Fruit fly (Drosophila melanogaster) whole organism: Measurements from ENCODE around the gene CG31635.

Source experiments
- CG8478 ChIP-seq: fragments of >200 bp; optimal IDR thresholded peaks from 2 replicates; lab custom pipeline; 2018; ENCODE audit warnings: inconsistent platforms
- Dll ChIP-seq: fragments of >200 bp; optimal IDR thresholded peaks from 2 replicates; lab custom pipeline; 2017
- EcR ChIP-seq, 2 experiments: fragments of >200 bp; optimal IDR thresholded peaks; 2 replicates each; lab custom pipeline; 2017; ENCODE audit warnings: missing biosample characterization in 2 of 2, missing genetic modification characterization in 2 of 2, missing genetic modification reagents in 2 of 2
- pan ChIP-seq: fragments of >200 bp; optimal IDR thresholded peaks from 2 replicates; lab custom pipeline; 2017
- psq ChIP-seq: fragments of >200 bp; optimal IDR thresholded peaks from 2 replicates; lab custom pipeline; 2017
- usp ChIP-seq: fragments of >200 bp; optimal IDR thresholded peaks from 2 replicates; lab custom pipeline; 2017; ENCODE audit warnings: missing biosample characterization, missing genetic modification characterization, mixed read lengths

The CG31635 gene

dm6 chr2L:6649085-6649754 lies at the start of gene CG31635, which contains the start of gene Tango1:
Gene CG31635, minus strand, starts transcription at chr2L:6649114.
Gene Tango1, plus strand, starts transcription at chr2L:6649388.
- no peak for TF ChIP-seq EcR (GFP tag; optimal IDR thresholded peaks at IDR 0.05; lab: Kevin White, UChicago)
- TF ChIP-seq Dll (lab: Kevin White, UChicago): no peak

DNA sequence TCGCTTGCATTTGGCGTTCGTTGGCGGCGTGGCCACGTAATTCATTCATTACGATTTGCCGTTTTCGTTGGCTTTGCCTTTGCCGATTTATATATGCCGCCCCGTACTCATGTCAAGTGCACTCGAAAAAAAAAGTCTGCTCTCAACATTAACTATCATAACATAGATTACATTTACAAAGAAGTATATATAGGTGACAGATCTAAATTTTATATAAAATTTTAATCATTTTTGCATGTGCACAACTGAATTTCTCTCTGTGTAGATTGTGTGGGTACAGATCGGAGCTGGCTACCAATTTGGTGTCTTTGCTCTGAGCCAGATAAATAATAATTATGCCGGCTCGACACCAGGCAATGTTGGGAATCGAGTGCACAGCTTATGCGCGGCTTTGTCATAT lies 49.5 kb upstream of the CG31635 start:
- TF ChIP-seq Dll (lab: Kevin White, UChicago): no peak
- TF ChIP-seq usp: no peak
- TF ChIP-seq pan (lab: Kevin White, UChicago): no peak
- TF ChIP-seq psq (lab: Kevin White, UChicago): no peak
- TF ChIP-seq CG8478 (lab: Kevin White, UChicago): no peak
- no peak for TF ChIP-seq EcR (GFP tag; optimal IDR thresholded peaks at IDR 0.05; lab: Kevin White, UChicago)

- TF ChIP-seq usp: no peak
- TF ChIP-seq pan (lab: Kevin White, UChicago): no peak
- no peak for TF ChIP-seq CG8478 (lab: Kevin White, UChicago)
- no peak for TF ChIP-seq Dll (lab: Kevin White, UChicago)
- TF ChIP-seq EcR (GFP tag; optimal IDR thresholded peaks at IDR 0.05; lab: Kevin White, UChicago): no peak
- no peak for TF ChIP-seq psq (lab: Kevin White, UChicago)
Observed at dm6 chr2L:6696229-6696628, 47.3 kb upstream of the CG31635 start.

- TF ChIP-seq usp: no peak
- no peak for TF ChIP-seq pan (lab: Kevin White, UChicago)
- no peak for TF ChIP-seq CG8478 (lab: Kevin White, UChicago)
- no peak for TF ChIP-seq Dll (lab: Kevin White, UChicago)
- TF ChIP-seq EcR (GFP tag; optimal IDR thresholded peaks at IDR 0.05; lab: Kevin White, UChicago): no peak
- no peak for TF ChIP-seq psq (lab: Kevin White, UChicago)
Observed at dm6 chr2L:6693794-6694254, 44.9 kb upstream of the CG31635 start.

DNA sequence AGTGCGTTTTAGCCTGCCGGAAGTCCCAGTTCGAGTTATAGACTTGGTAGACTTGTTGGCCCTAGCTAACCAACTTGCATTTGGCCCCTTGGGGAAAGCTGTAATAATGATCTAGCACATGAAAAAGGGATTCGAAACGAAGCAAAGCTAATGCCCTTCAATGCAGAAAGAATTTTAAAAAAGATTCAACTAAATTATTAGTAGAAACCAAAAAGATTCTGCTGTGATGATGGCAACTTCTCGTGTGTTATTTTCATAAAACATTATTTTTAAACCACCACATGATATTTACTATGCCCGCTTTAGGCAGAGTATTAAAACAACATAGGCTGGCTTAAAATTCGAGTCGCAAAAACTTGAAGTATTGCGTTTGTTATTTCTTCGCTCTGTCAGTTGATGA lies 43.1 kb upstream of the CG31635 start:
- TF ChIP-seq CG8478 (lab: Kevin White, UChicago) (no peak), psq (lab: Kevin White, UChicago) (no peak), usp (no peak), Dll (lab: Kevin White, UChicago) (no peak), EcR (GFP tag; optimal IDR thresholded peaks at IDR 0.05; lab: Kevin White, UChicago) (no peak), pan (lab: Kevin White, UChicago) (no peak)

- TF ChIP-seq EcR (GFP tag; optimal IDR thresholded peaks at IDR 0.05; lab: Kevin White, UChicago): no peak
- TF ChIP-seq psq (lab: Kevin White, UChicago): no peak
- TF ChIP-seq usp: no peak
- no peak for TF ChIP-seq CG8478 (lab: Kevin White, UChicago)
- TF ChIP-seq pan (lab: Kevin White, UChicago): no peak
- TF ChIP-seq Dll (lab: Kevin White, UChicago): no peak
Observed at dm6 chr2L:6686612-6687011, 37.7 kb upstream of the CG31635 start, which contains the start of gene CG11327. Gene CG11327, minus strand, starts transcription at chr2L:6686712.

DNA sequence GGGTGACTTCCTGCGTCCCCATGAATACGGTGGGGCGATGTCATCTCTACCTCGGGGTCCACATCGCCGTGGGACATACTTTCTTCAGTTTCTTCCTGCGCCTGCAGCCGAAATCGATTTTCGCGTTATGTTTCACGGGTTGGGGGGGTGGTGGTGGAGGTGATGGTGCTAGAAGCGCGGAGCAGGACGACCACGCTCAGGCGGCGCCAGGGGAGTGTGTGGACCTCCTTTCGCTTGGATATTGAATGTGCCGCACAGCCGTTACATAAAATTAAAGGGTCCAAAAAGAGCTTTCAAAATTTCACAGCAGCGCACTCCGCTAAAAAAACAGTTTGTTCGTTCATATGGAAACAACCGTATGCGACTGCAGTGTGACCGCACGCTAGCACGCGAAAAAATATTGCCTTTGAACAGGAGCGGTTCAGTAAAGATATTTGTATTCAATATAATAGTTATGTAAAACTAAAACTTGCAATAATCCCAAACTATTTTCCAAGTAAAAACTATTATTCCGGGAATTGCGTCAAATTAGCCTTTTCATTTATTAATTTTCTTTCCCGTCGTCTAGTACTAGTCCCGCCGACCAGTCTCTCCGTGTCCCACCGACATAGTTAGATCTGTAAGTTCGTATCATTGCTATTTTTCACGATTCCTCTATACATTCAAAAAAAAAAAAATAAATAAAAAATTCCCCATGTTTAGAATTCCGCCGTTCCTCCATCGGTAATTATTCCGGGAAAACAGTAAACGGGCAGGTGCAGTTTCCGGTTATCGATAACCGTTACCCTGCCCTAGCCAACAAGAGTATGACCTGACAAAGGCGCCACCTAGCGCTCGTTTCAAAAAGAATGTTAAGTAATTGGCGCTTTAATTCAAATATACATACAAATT lies 35.3 kb upstream of the CG31635 start, which contains the start of gene Nhe3:
Nhe3 (minus strand) TSS at position 373 of the 891 bp plus-strand sequence.
- TF ChIP-seq CG8478 (lab: Kevin White, UChicago) (no peak), pan (lab: Kevin White, UChicago) (no peak), Dll (lab: Kevin White, UChicago) (no peak), EcR (GFP tag; optimal IDR thresholded peaks at IDR 0.05; lab: Kevin White, UChicago) (no peak), usp (no peak), psq (lab: Kevin White, UChicago) (no peak)

DNA sequence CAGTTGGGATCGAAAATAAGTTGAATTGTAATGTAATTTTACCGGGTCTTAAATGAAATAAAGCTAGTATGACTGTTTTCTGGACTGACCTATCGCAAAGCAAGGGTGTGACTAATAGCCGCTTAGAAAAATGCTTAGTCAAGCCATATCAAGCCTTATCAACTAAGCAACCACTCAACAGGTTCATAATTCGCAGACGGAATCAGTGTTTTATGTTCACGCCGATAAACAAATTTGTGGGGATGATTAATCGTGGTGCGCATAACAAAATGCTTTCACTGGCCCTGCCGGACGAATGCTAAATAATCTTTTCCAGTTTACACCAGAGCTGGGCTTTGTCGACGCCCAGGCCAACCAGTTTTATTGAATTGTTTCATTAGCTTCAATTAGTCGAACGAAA lies 34.0 kb upstream of the CG31635 start:
- TF ChIP-seq EcR (GFP tag; optimal IDR thresholded peaks at IDR 0.05; lab: Kevin White, UChicago) (no peak), CG8478 (lab: Kevin White, UChicago) (no peak), pan (lab: Kevin White, UChicago) (no peak), usp (no peak), Dll (lab: Kevin White, UChicago) (no peak), psq (lab: Kevin White, UChicago) (no peak)

dm6 chr2L:6677453-6677852 lies 28.5 kb upstream of the CG31635 start, which contains the start of gene Nse1:
Gene Nse1, minus strand, starts transcription at chr2L:6677625.
- TF ChIP-seq Dll (lab: Kevin White, UChicago): no peak
- TF ChIP-seq psq (lab: Kevin White, UChicago): no peak
- no peak for TF ChIP-seq EcR (GFP tag; optimal IDR thresholded peaks at IDR 0.05; lab: Kevin White, UChicago)
- TF ChIP-seq pan (lab: Kevin White, UChicago): no peak
- no peak for TF ChIP-seq CG8478 (lab: Kevin White, UChicago)
- TF ChIP-seq usp: no peak

dm6 chr2L:6676535-6676934 lies 27.6 kb upstream of the CG31635 start, which contains the start of gene cort:
Gene cort, minus strand, starts transcription at chr2L:6676635.
- TF ChIP-seq CG8478 (lab: Kevin White, UChicago) (no peak), EcR (GFP tag; optimal IDR thresholded peaks at IDR 0.05; lab: Kevin White, UChicago) (no peak), Dll (lab: Kevin White, UChicago) (no peak), psq (lab: Kevin White, UChicago) (no peak), usp (no peak), pan (lab: Kevin White, UChicago) (no peak)
